Fruit fly (Drosophila melanogaster) whole organism, pupa: ENCODE results near the gene LeuRS.

Experiments used
- CG10348 ChIP-seq: fragments of 200-800 bp; sonication (Bioruptor generic); IDR thresholded peaks from 2 replicates; pipeline ENCODE4 v1.3.6; 2022; ENCODE audit warnings: missing biosample characterization, missing genetic modification characterization
- CG12605 ChIP-seq: fragments of 200-800 bp; sonication (Bioruptor generic); IDR thresholded peaks from 2 replicates; pipeline ENCODE4 v1.3.6; 2022; ENCODE audit warnings: missing biosample characterization, missing genetic modification characterization
- CG13204 ChIP-seq: fragments of 200-800 bp; sonication (Bioruptor generic); optimal IDR thresholded peaks from 2 replicates; lab custom pipeline; 2018; ENCODE audit warnings: missing biosample characterization, mild to moderate bottlenecking, missing genetic modification characterization, moderate library complexity
- CG14655 ChIP-seq: fragments of 200-800 bp; sonication (Bioruptor generic); optimal IDR thresholded peaks from 3 replicates; lab custom pipeline; 2017; ENCODE audit warnings: mild to moderate bottlenecking, missing biosample characterization, missing genetic modification reagents, missing genetic modification characterization
- CG15710 ChIP-seq: fragments of 200-800 bp; sonication (Bioruptor generic); optimal IDR thresholded peaks from 2 replicates; lab custom pipeline; 2018; ENCODE audit warnings: missing biosample characterization, mild to moderate bottlenecking, missing genetic modification characterization, moderate library complexity
- CG17806 ChIP-seq: fragments of 200-800 bp; sonication (Bioruptor generic); optimal IDR thresholded peaks from 2 replicates; lab custom pipeline; 2018; ENCODE audit warnings: missing biosample characterization, mild to moderate bottlenecking, missing genetic modification characterization, moderate library complexity
- CG32121 ChIP-seq: fragments of 200-800 bp; sonication (Bioruptor generic); IDR thresholded peaks from 2 replicates; pipeline ENCODE4 v1.3.6; 2022; ENCODE audit warnings: missing biosample characterization, missing genetic modification characterization
- CG34367 ChIP-seq: fragments of 200-800 bp; sonication (Bioruptor generic); optimal IDR thresholded peaks from 2 replicates; lab custom pipeline; 2018; ENCODE audit warnings: missing biosample characterization, mild to moderate bottlenecking, missing genetic modification characterization
- CG4496 ChIP-seq: fragments of 200-800 bp; sonication (Bioruptor generic); IDR thresholded peaks from 3 replicates; pipeline ENCODE4 v1.3.6; 2022; ENCODE audit warnings: missing biosample characterization, missing genetic modification characterization
- CG8159 ChIP-seq: fragments of 200-800 bp; sonication (Bioruptor generic); optimal IDR thresholded peaks from 3 replicates; lab custom pipeline; 2018; ENCODE audit warnings: missing biosample characterization, mild to moderate bottlenecking, missing genetic modification characterization, moderate library complexity
- CG8301 ChIP-seq: fragments of 200-800 bp; sonication (Bioruptor generic); optimal IDR thresholded peaks from 2 replicates; lab custom pipeline; 2018; ENCODE audit warnings: missing biosample characterization, mild to moderate bottlenecking, missing genetic modification characterization
- CG9948 ChIP-seq: fragments of 200-800 bp; sonication (Bioruptor generic); optimal IDR thresholded peaks from 2 replicates; lab custom pipeline; 2018; ENCODE audit warnings: missing biosample characterization, mild to moderate bottlenecking, missing genetic modification characterization, moderate library complexity
- D1 ChIP-seq: fragments of 200-800 bp; sonication (Bioruptor generic); optimal IDR thresholded peaks from 2 replicates; lab custom pipeline; 2018; ENCODE audit warnings: missing biosample characterization, mild to moderate bottlenecking, missing genetic modification characterization, moderate library complexity
- EcR ChIP-seq: fragments of 200-800 bp; sonication (Bioruptor generic); optimal IDR thresholded peaks from 3 replicates; lab custom pipeline; 2019; ENCODE audit warnings: missing biosample characterization, missing genetic modification characterization, mild to moderate bottlenecking, moderate library complexity, missing genetic modification reagents
- Ets98B ChIP-seq: fragments of 200-800 bp; sonication (Bioruptor generic); IDR thresholded peaks from 2 replicates; pipeline ENCODE4 v1.3.6; 2022; ENCODE audit warnings: missing biosample characterization, missing genetic modification characterization
- Pif1A ChIP-seq: fragments of 200-800 bp; sonication (Bioruptor generic); optimal IDR thresholded peaks from 3 replicates; lab custom pipeline; 2016; ENCODE audit warnings: missing biosample characterization, missing genetic modification characterization
- Pif1B ChIP-seq: fragments of 200-800 bp; sonication (Bioruptor generic); optimal IDR thresholded peaks from 3 replicates; lab custom pipeline; 2016; ENCODE audit warnings: missing biosample characterization, missing genetic modification characterization
- Snoo ChIP-seq: fragments of 200-800 bp; sonication (Bioruptor generic); optimal IDR thresholded peaks from 3 replicates; lab custom pipeline; 2017; ENCODE audit warnings: missing biosample characterization, mild to moderate bottlenecking, missing genetic modification characterization, inconsistent platforms
- fd96Ca ChIP-seq: fragments of 200-800 bp; sonication (Bioruptor generic); IDR thresholded peaks from 3 replicates; pipeline ENCODE4 v1.3.6; 2022; ENCODE audit warnings: missing biosample characterization, missing genetic modification characterization
- gl ChIP-seq: fragments of 200-800 bp; sonication (Bioruptor generic); optimal IDR thresholded peaks from 2 replicates; lab custom pipeline; 2018; ENCODE audit warnings: missing biosample characterization, mild to moderate bottlenecking, missing genetic modification characterization
- rn ChIP-seq: fragments of 200-800 bp; sonication (Bioruptor generic); IDR thresholded peaks from 2 replicates; pipeline ENCODE4 v1.3.6; 2022; ENCODE audit warnings: missing biosample characterization, missing genetic modification characterization

The LeuRS gene

dm6 chr2L:3514569-3515191 is at the start of gene LeuRS, which contains the start of gene CG17593:
TSS of gene LeuRS (minus strand) at chr2L:3514656.
TSS of gene CG17593 (plus strand) at chr2L:3514872.
- TF ChIP-seq CG32121 (GFP tag; lab: Robert Waterston, UW) (no peak), D1 (tag; lab: Kevin White, UChicago) (no peak), CG34367 (tag; lab: Kevin White, UChicago) (no peak)

dm6 chr2L:3562435-3562834 is 48.0 kb upstream of the LeuRS start:
- no peak for TF ChIP-seq CG12605 (GFP tag; lab: Robert Waterston, UW)
- peak; percentile 9 for TF ChIP-seq Pif1B (GFP tag; lab: Kevin White, UChicago)
- TF ChIP-seq Pif1A: peak; percentile 29
- TF ChIP-seq CG4496 (GFP tag; lab: Robert Waterston, UW): no peak
- TF ChIP-seq fd96Ca (GFP tag; lab: Robert Waterston, UW): peak; percentile 44; the same call in 1 of the 3 replicates
- TF ChIP-seq CG15710: peak; percentile 67
- TF ChIP-seq CG10348: no peak
- TF ChIP-seq CG13204: peak; percentile 27
- peak; percentile 50 for TF ChIP-seq CG34367 (tag; lab: Kevin White, UChicago)
- peak; percentile 62 for TF ChIP-seq CG17806
- TF ChIP-seq CG32121 (GFP tag; lab: Robert Waterston, UW): no peak
- peak; percentile 50 for TF ChIP-seq CG8301
- TF ChIP-seq CG8159: peak; percentile 68
- TF ChIP-seq CG9948: peak; percentile 62
- TF ChIP-seq CG14655 (GFP tag; lab: Kevin White, UChicago): peak; percentile 60

DNA sequence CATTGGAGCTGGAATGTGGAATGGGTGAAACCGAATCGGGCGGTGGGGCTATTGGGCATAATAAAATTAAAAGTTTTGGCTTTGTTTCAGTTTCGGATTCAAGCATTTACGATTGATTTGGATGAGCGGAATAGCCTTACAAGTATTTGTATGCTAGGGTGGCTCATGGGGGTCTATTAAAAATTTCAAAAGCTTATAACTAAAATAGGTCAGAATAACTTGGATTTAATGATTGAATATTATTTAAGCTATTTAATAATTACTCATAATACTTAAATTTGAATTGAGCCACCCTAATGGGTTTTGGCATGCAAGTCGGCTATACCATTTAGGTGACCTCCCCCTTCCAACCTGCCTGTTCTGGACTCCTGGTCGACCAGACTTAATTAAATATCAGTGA is 45.2 kb upstream of the LeuRS start:
- no peak for TF ChIP-seq CG13204
- no peak for TF ChIP-seq CG17806
- TF ChIP-seq D1 (tag; lab: Kevin White, UChicago): no peak
- TF ChIP-seq Pif1B (GFP tag; lab: Kevin White, UChicago): no peak
- TF ChIP-seq CG34367 (tag; lab: Kevin White, UChicago): no peak
- TF ChIP-seq CG32121 (GFP tag; lab: Robert Waterston, UW): no peak
- no peak for TF ChIP-seq rn (GFP tag; lab: Robert Waterston, UW)
- no peak for TF ChIP-seq Snoo (tag; lab: Kevin White, UChicago)
- TF ChIP-seq fd96Ca (GFP tag; lab: Robert Waterston, UW): no peak
- no peak for TF ChIP-seq CG12605 (GFP tag; lab: Robert Waterston, UW)
- TF ChIP-seq CG8301: no peak
- no peak for TF ChIP-seq Pif1A
- peak; percentile 76 for TF ChIP-seq CG8159
- no peak for TF ChIP-seq gl
- no peak for TF ChIP-seq CG14655 (GFP tag; lab: Kevin White, UChicago)
- TF ChIP-seq CG9948: peak; percentile 23
- no peak for TF ChIP-seq Ets98B (GFP tag; lab: Robert Waterston, UW)
- TF ChIP-seq CG10348: no peak
- no peak for TF ChIP-seq EcR
- TF ChIP-seq CG15710: peak; percentile 51
- TF ChIP-seq CG4496 (GFP tag; lab: Robert Waterston, UW): no peak

DNA sequence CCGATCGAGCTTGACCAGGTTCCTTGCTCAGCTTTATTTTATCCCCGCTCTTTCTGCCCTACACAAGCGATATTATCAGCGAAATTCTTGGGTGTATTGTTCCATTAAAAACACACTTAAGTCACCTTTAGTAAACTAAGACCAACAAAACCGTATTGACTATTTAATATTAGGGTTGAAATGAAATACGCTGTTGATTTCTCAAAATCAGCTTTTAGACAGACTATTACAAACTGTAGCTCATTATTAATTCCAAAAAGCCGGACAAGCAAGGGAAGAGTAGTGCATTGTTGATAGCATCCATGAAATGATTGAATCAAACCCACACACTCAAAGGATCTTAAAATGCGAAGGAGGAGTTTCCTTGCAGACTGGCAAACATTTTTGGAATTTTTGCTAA is 43.8 kb upstream of the LeuRS start:
- TF ChIP-seq Pif1A (no peak), D1 (tag; lab: Kevin White, UChicago) (no peak), Ets98B (GFP tag; lab: Robert Waterston, UW) (no peak), CG17806 (peak; percentile 50), gl (no peak), CG8159 (peak; percentile 61), CG34367 (tag; lab: Kevin White, UChicago) (peak; percentile 12), Snoo (tag; lab: Kevin White, UChicago) (no peak), CG8301 (no peak), rn (GFP tag; lab: Robert Waterston, UW) (no peak; the same call in 1 of the 2 replicates), CG10348 (no peak), CG9948 (peak; percentile 39), CG32121 (GFP tag; lab: Robert Waterston, UW) (no peak)

DNA sequence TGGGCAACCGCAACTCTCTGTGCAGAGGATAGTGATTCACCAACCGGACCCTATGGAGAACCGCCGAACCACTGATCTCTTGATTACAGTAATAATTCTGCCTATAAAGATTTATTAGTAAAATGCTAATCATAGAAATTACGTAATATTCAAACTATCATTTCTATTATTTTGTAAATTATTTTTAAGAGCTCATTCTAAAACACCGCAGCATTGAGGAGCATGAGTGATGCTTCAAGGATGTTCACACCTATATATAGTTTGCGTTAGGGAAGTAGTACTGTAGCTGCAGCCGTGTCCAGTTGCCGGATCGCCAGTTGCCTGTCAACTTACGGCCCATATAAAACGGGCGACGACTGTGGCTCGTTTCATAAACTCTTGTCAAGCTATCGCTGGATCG is 43.0 kb upstream of the LeuRS start:
- TF ChIP-seq CG34367 (tag; lab: Kevin White, UChicago): peak; percentile 55
- peak; percentile 57 for TF ChIP-seq CG17806
- peak; percentile 66 for TF ChIP-seq Pif1A
- TF ChIP-seq Pif1B (GFP tag; lab: Kevin White, UChicago): peak; percentile 57
- peak; percentile 29 for TF ChIP-seq gl
- TF ChIP-seq CG9948: peak; percentile 55
- TF ChIP-seq CG4496 (GFP tag; lab: Robert Waterston, UW): 0 out of 3 replicates have a peak, but pooled peaks have one; percentile 37
- TF ChIP-seq CG8301: peak; percentile 37
- TF ChIP-seq rn (GFP tag; lab: Robert Waterston, UW): no peak
- no peak for TF ChIP-seq CG32121 (GFP tag; lab: Robert Waterston, UW)
- TF ChIP-seq CG14655 (GFP tag; lab: Kevin White, UChicago): peak; percentile 57
- peak; percentile 66 for TF ChIP-seq CG8159
- TF ChIP-seq EcR: peak; percentile 23
- TF ChIP-seq CG15710: peak; percentile 67
- peak; percentile 17 for TF ChIP-seq CG13204
- TF ChIP-seq fd96Ca (GFP tag; lab: Robert Waterston, UW): no peak
- no peak for TF ChIP-seq CG12605 (GFP tag; lab: Robert Waterston, UW)

DNA sequence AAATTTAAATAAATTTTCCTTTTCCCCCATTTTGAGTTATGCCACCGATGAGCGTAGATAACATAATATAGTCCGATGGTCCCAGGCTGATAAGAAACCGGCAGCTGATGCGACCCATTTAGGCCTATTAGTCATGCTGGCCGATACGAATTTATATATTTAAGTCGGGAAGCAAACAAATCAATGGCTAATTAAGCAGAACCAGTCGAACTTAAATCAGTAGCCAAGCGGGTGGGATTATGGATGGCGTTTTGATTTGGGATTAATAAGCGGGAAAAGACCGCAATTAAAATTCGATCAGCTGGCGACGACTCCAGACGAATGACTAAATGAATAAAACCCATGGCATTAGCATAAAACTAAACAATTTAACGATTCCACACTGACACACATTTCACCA is 42.5 kb upstream of the LeuRS start:
- TF ChIP-seq D1 (tag; lab: Kevin White, UChicago) (no peak), CG13204 (no peak), CG14655 (GFP tag; lab: Kevin White, UChicago) (no peak), Ets98B (GFP tag; lab: Robert Waterston, UW) (no peak), CG34367 (tag; lab: Kevin White, UChicago) (no peak), Snoo (tag; lab: Kevin White, UChicago) (no peak), Pif1B (GFP tag; lab: Kevin White, UChicago) (no peak), CG8159 (no peak), gl (no peak), CG4496 (GFP tag; lab: Robert Waterston, UW) (no peak)
